Fruit fly (Drosophila melanogaster) whole organism, adult: Measurements from ENCODE around the gene CG31904.

ENCODE experiments used
- CG1620 ChIP-seq: fragments of 200-800 bp; sonication (Bioruptor generic); optimal IDR thresholded peaks from 2 replicates; lab custom pipeline; 2016; ENCODE audit warnings: missing biosample characterization, missing genetic modification characterization
- Clk ChIP-seq: fragments of 200-800 bp; sonication (Bioruptor generic); optimal IDR thresholded peaks from 2 replicates; lab custom pipeline; 2017; ENCODE audit warnings: missing biosample characterization, missing genetic modification characterization
- Hr96 ChIP-seq: fragments of 200-800 bp; sonication (Bioruptor generic); optimal IDR thresholded peaks from 2 replicates; lab custom pipeline; 2016; ENCODE audit warnings: missing biosample characterization, missing genetic modification characterization
- Mnt ChIP-seq: fragments of 200-800 bp; sonication (Bioruptor generic); optimal IDR thresholded peaks from 2 replicates; lab custom pipeline; 2016; ENCODE audit warnings: missing biosample characterization, mild to moderate bottlenecking, missing genetic modification characterization
- cnc ChIP-seq, 2 experiments: fragments of >200 bp; optimal IDR thresholded peaks; 2 replicates each; lab custom pipeline; 2017
- ovo ChIP-seq: fragments of 200-800 bp; sonication (Bioruptor generic); optimal IDR thresholded peaks from 2 replicates; lab custom pipeline; 2016; ENCODE audit warnings: missing biosample characterization, missing genetic modification characterization
- tj ChIP-seq: fragments of 200-800 bp; sonication (Bioruptor generic); optimal IDR thresholded peaks from 3 replicates; lab custom pipeline; 2017; ENCODE audit warnings: missing biosample characterization, mild to moderate bottlenecking, missing genetic modification characterization, moderate library complexity

DNA sequence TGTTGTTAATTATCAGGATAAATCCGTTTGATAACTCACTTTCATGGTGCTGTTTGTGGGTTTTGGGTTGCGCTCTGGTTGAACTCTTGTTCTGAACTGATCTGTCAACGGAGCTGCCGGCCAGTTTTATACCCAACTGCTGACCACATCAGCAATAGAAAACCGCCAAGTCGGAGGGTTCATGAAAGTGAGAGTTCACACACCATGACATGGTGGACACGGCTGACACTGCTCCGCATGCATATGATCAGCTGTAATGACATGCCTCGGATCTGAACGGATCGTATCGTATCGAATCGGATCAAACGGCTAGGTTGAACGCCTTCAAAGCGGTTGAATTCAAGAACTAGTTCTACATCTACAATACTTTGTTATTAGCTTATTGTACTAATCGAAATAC, 2.8 kb upstream of the CG31904 start, which contains the start of gene Acp1:
- no peak for TF ChIP-seq ovo (GFP tag; lab: Kevin White, UChicago)
- TF ChIP-seq Hr96 (GFP tag; lab: Kevin White, UChicago): no peak
- TF ChIP-seq tj (GFP tag; lab: Kevin White, UChicago): no peak
- no peak for TF ChIP-seq cnc (optimal IDR thresholded peaks at IDR 0.05; lab: Kevin White, UChicago)
- no peak for TF ChIP-seq CG1620
- no peak for TF ChIP-seq Mnt (GFP tag; lab: Kevin White, UChicago)
- TF ChIP-seq Clk: no peak
